Fruit fly (Drosophila melanogaster): ENCODE data around the gene mfas.

mfas gene

dm6 chr3R:11937427-11938114, 55.5 kb downstream of the mfas start (continued):
- TF ChIP-seq CG11762 (GFP tag; optimal IDR thresholded peaks at IDR 0.05; ENCODE audit: insufficient read depth): peak; percentile 37
- TF ChIP-seq Sox14 (GFP tag; optimal IDR thresholded peaks at IDR 0.05): peak; percentile 63
- TF ChIP-seq Gug (GFP tag; IDR thresholded peaks at IDR 0.05): peak; percentile 55; the same call in 1 of the 2 replicates
- TF ChIP-seq CG3032 (tag; optimal IDR thresholded peaks at IDR 0.05): peak; percentile 34
- TF ChIP-seq CG6854 (GFP tag; optimal IDR thresholded peaks at IDR 0.05): peak; percentile 65
- TF ChIP-seq dsx (GFP tag; optimal IDR thresholded peaks at IDR 0.05; ENCODE audit: poor library complexity, severe bottlenecking): peak; percentile 32
- peak; percentile 24 for TF ChIP-seq Ets96B (tag; optimal IDR thresholded peaks at IDR 0.05)
- no peak for TF ChIP-seq CG6808 (GFP tag; optimal IDR thresholded peaks at IDR 0.05)
- peak; percentile 45 for TF ChIP-seq Eip75B (GFP tag; optimal IDR thresholded peaks at IDR 0.05)
- peak; percentile 66 for TF ChIP-seq CG6276 (GFP tag; optimal IDR thresholded peaks at IDR 0.05)
- TF ChIP-seq esn (GFP tag; optimal IDR thresholded peaks at IDR 0.05): peak; percentile 56
- peak; percentile 40 for TF ChIP-seq CG7368 (GFP tag; optimal IDR thresholded peaks at IDR 0.05)
- TF ChIP-seq CG11902 (GFP tag; optimal IDR thresholded peaks at IDR 0.05): peak; percentile 35
- peak; percentile 16 for TF ChIP-seq CG4318 (GFP tag; optimal IDR thresholded peaks at IDR 0.05)
- TF ChIP-seq CG9139 (GFP tag; optimal IDR thresholded peaks at IDR 0.05): no peak
- TF ChIP-seq cyc (GFP tag; optimal IDR thresholded peaks at IDR 0.05): peak; percentile 64
- TF ChIP-seq Sox102F (GFP tag; optimal IDR thresholded peaks at IDR 0.05): peak; percentile 26
- no peak for TF ChIP-seq Eip93F (GFP tag; optimal IDR thresholded peaks at IDR 0.05)
- peak; percentile 32 for TF ChIP-seq Smox (GFP tag; optimal IDR thresholded peaks at IDR 0.05)
- no peak for TF ChIP-seq Ets21C (GFP tag; optimal IDR thresholded peaks at IDR 0.05)

Measured in whole organism, prepupa.